Worm (Caenorhabditis elegans) whole organism, L2 larva: ENCODE measurements around the gene F26D11.1.

Experiments
- aly-2 ChIP-seq: fragments of 150-350 bp; optimal IDR thresholded peaks from 2 replicates; lab custom pipeline; 2014; ENCODE audit warnings: missing biosample characterization, missing genetic modification characterization
- blmp-1 ChIP-seq: sonication (generic microtip); optimal IDR thresholded peaks from 2 replicates; lab custom pipeline; 2017; ENCODE audit warnings: missing genetic modification characterization, mild to moderate bottlenecking, missing compliant biosample characterization, antibody characterized with exemption, moderate library complexity; ENCODE audit not compliant: insufficient read depth
- ceh-16 ChIP-seq: fragments of 150-350 bp; optimal IDR thresholded peaks from 2 replicates; lab custom pipeline; 2014; ENCODE audit warnings: missing biosample characterization, missing genetic modification characterization
- dmd-4 ChIP-seq: sonication (generic microtip); optimal IDR thresholded peaks from 2 replicates; lab custom pipeline; 2017; ENCODE audit warnings: missing biosample characterization, missing genetic modification characterization
- egl-27 ChIP-seq: sonication (generic microtip); optimal IDR thresholded peaks from 3 replicates; lab custom pipeline; 2017; ENCODE audit warnings: missing biosample characterization, missing genetic modification reagents, missing genetic modification characterization
- fos-1 ChIP-seq: fragments of 150-350 bp; optimal IDR thresholded peaks from 2 replicates; lab custom pipeline; 2014; ENCODE audit warnings: missing biosample characterization, missing genetic modification characterization
- lsy-2 ChIP-seq, 2 experiments: fragments of 150-350 bp in 1 of 2; sonication (generic microtip) in 1 of 2; optimal IDR thresholded peaks; 2 replicates each; lab custom pipeline; 2014 to 2017; ENCODE audit warnings: missing biosample characterization in 2 of 2, missing genetic modification characterization in 2 of 2
- nhr-11 ChIP-seq: fragments of 150-350 bp; optimal IDR thresholded peaks from 2 replicates; lab custom pipeline; 2014; ENCODE audit warnings: missing biosample characterization, missing genetic modification characterization
- nhr-237 ChIP-seq: fragments of 150-350 bp; optimal IDR thresholded peaks from 2 replicates; lab custom pipeline; 2014; ENCODE audit warnings: missing biosample characterization, missing genetic modification characterization
- skn-1 ChIP-seq: sonication (generic microtip); optimal IDR thresholded peaks from 2 replicates; lab custom pipeline; 2017; ENCODE audit warnings: missing biosample characterization, missing genetic modification characterization
- snpc-4 ChIP-seq: fragments of 150-350 bp; optimal IDR thresholded peaks from 2 replicates; lab custom pipeline; 2014; ENCODE audit warnings: missing biosample characterization, missing genetic modification characterization
- zag-1 ChIP-seq: fragments of 150-350 bp; optimal IDR thresholded peaks from 2 replicates; lab custom pipeline; 2014; ENCODE audit warnings: missing biosample characterization, missing genetic modification characterization
- ztf-11 ChIP-seq: sonication (generic microtip); optimal IDR thresholded peaks from 2 replicates; lab custom pipeline; 2017; ENCODE audit warnings: missing biosample characterization, missing genetic modification characterization

- TF ChIP-seq zag-1 (tag; lab: Kevin White, UChicago) = no peak
- TF ChIP-seq dmd-4 (tag; lab: Kevin White, UChicago) = no peak
- TF ChIP-seq snpc-4 = no peak
- TF ChIP-seq nhr-11 (tag; lab: Kevin White, UChicago) = no peak
- TF ChIP-seq lsy-2 (tag; optimal IDR thresholded peaks at IDR 0.05; lab: Kevin White, UChicago) = peak in 1 of 2 experiments; percentile 44
- TF ChIP-seq ztf-11 (tag; lab: Kevin White, UChicago) = no peak
- TF ChIP-seq skn-1 = no peak
- no peak for TF ChIP-seq nhr-237 (tag; lab: Kevin White, UChicago)
- TF ChIP-seq fos-1 (tag; lab: Kevin White, UChicago) = peak; percentile 19
- no peak for TF ChIP-seq aly-2
- TF ChIP-seq ceh-16 (tag; lab: Kevin White, UChicago) = no peak
- TF ChIP-seq blmp-1 (tag; lab: Kevin White, UChicago) = no peak
- TF ChIP-seq egl-27 (tag; lab: Kevin White, UChicago) = no peak
Measured at ce11 chrV:8013901-8014388, 32.6 kb downstream of the F26D11.1 start, which contains the start of gene Y97E10AR.6.
